Fruit fly (Drosophila melanogaster) whole organism: ENCODE data around the gene Pcif1.

Experiments used
- Dll ChIP-seq: fragments of >200 bp; optimal IDR thresholded peaks from 2 replicates; lab custom pipeline; 2017
- EcR ChIP-seq, 2 experiments: fragments of >200 bp; optimal IDR thresholded peaks; 2 replicates each; lab custom pipeline; 2017; ENCODE audit warnings: missing biosample characterization in 2 of 2, missing genetic modification characterization in 2 of 2, missing genetic modification reagents in 2 of 2
- pan ChIP-seq: fragments of >200 bp; optimal IDR thresholded peaks from 2 replicates; lab custom pipeline; 2017
- psq ChIP-seq: fragments of >200 bp; optimal IDR thresholded peaks from 2 replicates; lab custom pipeline; 2017

- TF ChIP-seq Dll (lab: Kevin White, UChicago) (no peak), pan (lab: Kevin White, UChicago) (no peak), psq (lab: Kevin White, UChicago) (no peak), EcR (GFP tag; optimal IDR thresholded peaks at IDR 0.05; lab: Kevin White, UChicago) (no peak)
Measured at dm6 chr3L:20789299-20789698, 3.3 kb upstream of the Pcif1 start.
